Fruit fly (Drosophila melanogaster) whole organism, prepupa: ENCODE measurements around the gene CG5126.

ENCODE experiments used
- Blimp-1 ChIP-seq: fragments of 200-800 bp; sonication (Bioruptor generic); optimal IDR thresholded peaks from 3 replicates; lab custom pipeline; 2017; ENCODE audit warnings: missing biosample characterization, missing genetic modification characterization, mild to moderate bottlenecking, moderate library complexity, missing genetic modification reagents
- CG10631 ChIP-seq: fragments of 200-800 bp; sonication (Bioruptor generic); optimal IDR thresholded peaks from 2 replicates; lab custom pipeline; 2016; ENCODE audit warnings: missing biosample characterization, missing genetic modification characterization
- CG11762 ChIP-seq: fragments of 200-800 bp; sonication (Bioruptor generic); optimal IDR thresholded peaks from 3 replicates; lab custom pipeline; 2016; ENCODE audit warnings: missing biosample characterization, missing genetic modification characterization; ENCODE audit not compliant: insufficient read depth
- CG11902 ChIP-seq: fragments of 200-800 bp; sonication (Bioruptor generic); optimal IDR thresholded peaks from 3 replicates; lab custom pipeline; 2016; ENCODE audit warnings: missing biosample characterization, missing genetic modification characterization
- CG15336 ChIP-seq: fragments of 200-800 bp; sonication (Bioruptor generic); IDR thresholded peaks from 2 replicates; pipeline ENCODE4 v1.3.6; 2022; ENCODE audit warnings: missing biosample characterization, missing genetic modification characterization
- CG3032 ChIP-seq: fragments of 200-800 bp; optimal IDR thresholded peaks from 2 replicates; lab custom pipeline; 2019; ENCODE audit warnings: missing biosample characterization, mild to moderate bottlenecking, missing genetic modification characterization, moderate library complexity
- CG34406 ChIP-seq: fragments of 200-800 bp; sonication (Bioruptor generic); optimal IDR thresholded peaks from 3 replicates; lab custom pipeline; 2016; ENCODE audit warnings: missing biosample characterization, missing genetic modification characterization
- CG3919 ChIP-seq: fragments of 200-800 bp; sonication (Bioruptor generic); optimal IDR thresholded peaks from 3 replicates; lab custom pipeline; 2016; ENCODE audit warnings: missing biosample characterization, missing genetic modification characterization
- CG6163 ChIP-seq: fragments of 200-800 bp; sonication (Bioruptor generic); IDR thresholded peaks from 3 replicates; pipeline ENCODE4 v1.3.6; 2022; ENCODE audit warnings: missing biosample characterization, missing genetic modification characterization
- CG6276 ChIP-seq: fragments of 200-800 bp; sonication (Bioruptor generic); optimal IDR thresholded peaks from 2 replicates; lab custom pipeline; 2017; ENCODE audit warnings: missing biosample characterization, mild to moderate bottlenecking, missing genetic modification characterization
- CG6792 ChIP-seq: fragments of 200-800 bp; sonication (Bioruptor generic); optimal IDR thresholded peaks from 3 replicates; lab custom pipeline; 2016; ENCODE audit warnings: missing biosample characterization, missing genetic modification characterization
- CG6854 ChIP-seq: fragments of 200-800 bp; sonication (Bioruptor generic); optimal IDR thresholded peaks from 2 replicates; lab custom pipeline; 2017; ENCODE audit warnings: missing biosample characterization, mild to moderate bottlenecking, missing genetic modification characterization
- CG7368 ChIP-seq: fragments of 200-800 bp; sonication (Bioruptor generic); optimal IDR thresholded peaks from 3 replicates; lab custom pipeline; 2016; ENCODE audit warnings: missing biosample characterization, missing genetic modification characterization
- CG9139 ChIP-seq: fragments of 200-800 bp; sonication (Bioruptor generic); optimal IDR thresholded peaks from 3 replicates; lab custom pipeline; 2017; ENCODE audit warnings: missing biosample characterization, mild to moderate bottlenecking, missing genetic modification characterization
- Eip78C ChIP-seq: fragments of 200-800 bp; sonication (Bioruptor generic); peaks from one replicate; lab custom pipeline; 2016; ENCODE audit warnings: missing biosample characterization, missing genetic modification characterization
- Ets96B ChIP-seq: fragments of 200-800 bp; optimal IDR thresholded peaks from 2 replicates; lab custom pipeline; 2019; ENCODE audit warnings: missing biosample characterization, mild to moderate bottlenecking, missing genetic modification characterization, moderate library complexity
- Hr39 ChIP-seq: fragments of 200-800 bp; sonication (Bioruptor generic); optimal IDR thresholded peaks from 2 replicates; lab custom pipeline; 2016; ENCODE audit warnings: missing biosample characterization, missing genetic modification characterization
- Lpt ChIP-seq: fragments of 200-800 bp; sonication (Bioruptor generic); optimal IDR thresholded peaks from 3 replicates; lab custom pipeline; 2016; ENCODE audit warnings: missing biosample characterization, missing genetic modification characterization
- OdsH ChIP-seq: fragments of 200-800 bp; sonication (Bioruptor generic); optimal IDR thresholded peaks from 3 replicates; lab custom pipeline; 2016; ENCODE audit warnings: missing biosample characterization, missing genetic modification characterization
- Smox ChIP-seq: fragments of 200-800 bp; sonication (Bioruptor generic); optimal IDR thresholded peaks from 3 replicates; lab custom pipeline; 2016; ENCODE audit warnings: missing biosample characterization, missing genetic modification characterization
- Sox15 ChIP-seq: fragments of 200-800 bp; sonication (Bioruptor generic); optimal IDR thresholded peaks from 3 replicates; lab custom pipeline; 2016; ENCODE audit warnings: missing biosample characterization, missing genetic modification characterization
- achi ChIP-seq: fragments of 200-800 bp; sonication (Bioruptor generic); optimal IDR thresholded peaks from 3 replicates; lab custom pipeline; 2016; ENCODE audit warnings: missing biosample characterization, missing genetic modification characterization
- eg ChIP-seq: fragments of 200-800 bp; sonication (Bioruptor generic); IDR thresholded peaks from 3 replicates; pipeline ENCODE4 v1.3.6; 2022; ENCODE audit warnings: missing biosample characterization, missing genetic modification characterization
- esn ChIP-seq: fragments of 200-800 bp; sonication (Bioruptor generic); optimal IDR thresholded peaks from 2 replicates; lab custom pipeline; 2016; ENCODE audit warnings: missing biosample characterization, mild to moderate bottlenecking, missing genetic modification characterization, moderate library complexity
- fd85E ChIP-seq: fragments of 200-800 bp; sonication (Bioruptor generic); optimal IDR thresholded peaks from 3 replicates; lab custom pipeline; 2016; ENCODE audit warnings: missing biosample characterization, missing genetic modification characterization
- fkh ChIP-seq: fragments of 200-800 bp; sonication (Bioruptor generic); optimal IDR thresholded peaks from 3 replicates; lab custom pipeline; 2017; ENCODE audit warnings: missing biosample characterization, mild to moderate bottlenecking, missing genetic modification characterization, moderate library complexity
- net ChIP-seq: fragments of 200-800 bp; sonication (Bioruptor generic); optimal IDR thresholded peaks from 3 replicates; lab custom pipeline; 2016; ENCODE audit warnings: missing biosample characterization, missing genetic modification characterization
- pdm3 ChIP-seq: fragments of 200-800 bp; sonication (Bioruptor generic); optimal IDR thresholded peaks from 3 replicates; lab custom pipeline; 2016; ENCODE audit warnings: missing biosample characterization, missing genetic modification characterization
- salr ChIP-seq, 2 experiments: fragments of 200-800 bp; sonication (Bioruptor generic); optimal IDR thresholded peaks; 3 replicates each; lab custom pipeline; 2016 to 2018; ENCODE audit warnings: missing biosample characterization in 2 of 2, missing genetic modification characterization in 2 of 2, mild to moderate bottlenecking in 1 of 2
- spab ChIP-seq: fragments of 200-800 bp; sonication (Bioruptor generic); optimal IDR thresholded peaks from 2 replicates; lab custom pipeline; 2017; ENCODE audit warnings: missing biosample characterization, mild to moderate bottlenecking, missing genetic modification characterization, missing genetic modification reagents
- svp ChIP-seq: fragments of 200-800 bp; sonication (Bioruptor generic); peaks from one replicate; lab custom pipeline; 2016; ENCODE audit warnings: missing biosample characterization, missing genetic modification characterization
- topi ChIP-seq: fragments of 200-800 bp; sonication (Bioruptor generic); optimal IDR thresholded peaks from 3 replicates; lab custom pipeline; 2016; ENCODE audit warnings: missing biosample characterization, missing genetic modification characterization
- vri ChIP-seq: fragments of 200-800 bp; sonication (Bioruptor generic); optimal IDR thresholded peaks from 3 replicates; lab custom pipeline; 2016; ENCODE audit warnings: missing biosample characterization, mild to moderate bottlenecking, missing genetic modification characterization

The CG5126 gene

dm6 chr2L:1217892-1218473 lies 34.2 kb upstream of the CG5126 start (continued):
- TF ChIP-seq CG10631 = no peak
- no peak for TF ChIP-seq Sox15
- TF ChIP-seq topi (GFP tag; lab: Kevin White, UChicago) = no peak
- TF ChIP-seq CG3919 (GFP tag; lab: Kevin White, UChicago) = no peak
- no peak for TF ChIP-seq eg (GFP tag; lab: Robert Waterston, UW)
- TF ChIP-seq CG9139 (GFP tag; lab: Kevin White, UChicago) = no peak
- no peak for TF ChIP-seq Eip78C (GFP tag; lab: Kevin White, UChicago)
- no peak for TF ChIP-seq CG34406 (GFP tag; lab: Kevin White, UChicago)
- TF ChIP-seq Lpt (GFP tag; lab: Kevin White, UChicago) = no peak
- no peak for TF ChIP-seq CG15336
- TF ChIP-seq CG7368 (GFP tag; lab: Kevin White, UChicago) = no peak
- TF ChIP-seq salr (GFP tag; optimal IDR thresholded peaks at IDR 0.05; lab: Kevin White, UChicago) = no peak
- TF ChIP-seq esn (GFP tag; lab: Kevin White, UChicago) = peak; percentile 47
- TF ChIP-seq spab (GFP tag; lab: Kevin White, UChicago) = no peak
- TF ChIP-seq Blimp-1 (GFP tag; lab: Kevin White, UChicago) = no peak
- TF ChIP-seq CG11902 (GFP tag; lab: Kevin White, UChicago) = no peak
- peak; percentile 24 for TF ChIP-seq pdm3
- TF ChIP-seq CG3032 (tag; lab: Kevin White, UChicago) = no peak
- no peak for TF ChIP-seq svp (GFP tag; lab: Kevin White, UChicago)
- TF ChIP-seq fkh (GFP tag; lab: Kevin White, UChicago) = peak; percentile 66
- TF ChIP-seq, all 60 proteins: peak for 6

- no peak for TF ChIP-seq CG6163
- TF ChIP-seq pdm3 = no peak
- TF ChIP-seq fd85E (GFP tag; lab: Kevin White, UChicago) = no peak
- no peak for TF ChIP-seq Blimp-1 (GFP tag; lab: Kevin White, UChicago)
- TF ChIP-seq svp (GFP tag; lab: Kevin White, UChicago) = no peak
- TF ChIP-seq CG6854 (GFP tag; lab: Kevin White, UChicago) = no peak
- TF ChIP-seq topi (GFP tag; lab: Kevin White, UChicago) = no peak
- no peak for TF ChIP-seq Ets96B (tag; lab: Kevin White, UChicago)
- no peak for TF ChIP-seq CG34406 (GFP tag; lab: Kevin White, UChicago)
- no peak for TF ChIP-seq CG11762 (GFP tag; lab: Kevin White, UChicago)
- no peak for TF ChIP-seq achi (GFP tag; lab: Kevin White, UChicago)
- TF ChIP-seq vri (GFP tag; lab: Kevin White, UChicago) = no peak
- no peak for TF ChIP-seq CG6276 (GFP tag; lab: Kevin White, UChicago)
- no peak for TF ChIP-seq net (GFP tag; lab: Kevin White, UChicago)
- no peak for TF ChIP-seq CG11902 (GFP tag; lab: Kevin White, UChicago)
- TF ChIP-seq fkh (GFP tag; lab: Kevin White, UChicago) = no peak
Measured at dm6 chr2L:1217033-1217612, 33.3 kb upstream of the CG5126 start.

dm6 chr2L:1214465-1214864 lies 30.6 kb upstream of the CG5126 start:
- TF ChIP-seq OdsH (GFP tag; lab: Kevin White, UChicago) = peak; percentile 18
- no peak for TF ChIP-seq CG3032 (tag; lab: Kevin White, UChicago)
- TF ChIP-seq CG3919 (GFP tag; lab: Kevin White, UChicago) = peak; percentile 11
- peak; percentile 4 for TF ChIP-seq Smox (GFP tag; lab: Kevin White, UChicago)
- 0 out of 3 replicates have a peak, but pooled peaks have one; percentile 18 for TF ChIP-seq eg (GFP tag; lab: Robert Waterston, UW)
- TF ChIP-seq Eip78C (GFP tag; lab: Kevin White, UChicago) = peak; percentile 51
- TF ChIP-seq esn (GFP tag; lab: Kevin White, UChicago) = peak; percentile 1
- peak; percentile 11 for TF ChIP-seq pdm3
- TF ChIP-seq CG9139 (GFP tag; lab: Kevin White, UChicago) = no peak
- peak; percentile 4 for TF ChIP-seq achi (GFP tag; lab: Kevin White, UChicago)
- TF ChIP-seq svp (GFP tag; lab: Kevin White, UChicago) = peak; percentile 36
- TF ChIP-seq Hr39 (GFP tag; lab: Kevin White, UChicago) = no peak
- peak; percentile 16 for TF ChIP-seq CG10631
- peak; percentile 6 for TF ChIP-seq CG6792
- no peak for TF ChIP-seq CG6854 (GFP tag; lab: Kevin White, UChicago)
- peak; percentile 47; the same call in 1 of the 3 replicates for TF ChIP-seq CG6163
